Fruit fly (Drosophila melanogaster) whole organism, wandering third instar larva: Measurements from ENCODE around the gene RabX4.

ENCODE experiments used
- Dif ChIP-seq: fragments of 200-275, 200-300 bp; sonication (Bioruptor generic); optimal IDR thresholded peaks from 2 replicates; lab custom pipeline; 2018; ENCODE audit warnings: missing biosample characterization, missing genetic modification characterization; ENCODE audit not compliant: partially characterized antibody
- Sp1 ChIP-seq: fragments of 200-800 bp; sonication (Bioruptor generic); optimal IDR thresholded peaks from 3 replicates; lab custom pipeline; 2019; ENCODE audit warnings: missing biosample characterization, mild to moderate bottlenecking, missing genetic modification characterization, moderate library complexity
- br ChIP-seq: fragments of 200-800 bp; sonication (Bioruptor generic); optimal IDR thresholded peaks from 2 replicates; lab custom pipeline; 2016; ENCODE audit warnings: missing biosample characterization, missing genetic modification characterization
- fru ChIP-seq: fragments of 200-800 bp; sonication (Bioruptor generic); optimal IDR thresholded peaks from 3 replicates; lab custom pipeline; 2016; ENCODE audit warnings: missing biosample characterization, mild to moderate bottlenecking, missing genetic modification characterization
- psq ChIP-seq: fragments of 200-800 bp; sonication (Bioruptor generic); optimal IDR thresholded peaks from 3 replicates; lab custom pipeline; 2017; ENCODE audit warnings: missing biosample characterization, mild to moderate bottlenecking, missing genetic modification characterization, moderate library complexity
- usp ChIP-seq: fragments of >200 bp; optimal IDR thresholded peaks from 2 replicates; lab custom pipeline; 2017; ENCODE audit warnings: missing biosample characterization, missing genetic modification characterization

DNA sequence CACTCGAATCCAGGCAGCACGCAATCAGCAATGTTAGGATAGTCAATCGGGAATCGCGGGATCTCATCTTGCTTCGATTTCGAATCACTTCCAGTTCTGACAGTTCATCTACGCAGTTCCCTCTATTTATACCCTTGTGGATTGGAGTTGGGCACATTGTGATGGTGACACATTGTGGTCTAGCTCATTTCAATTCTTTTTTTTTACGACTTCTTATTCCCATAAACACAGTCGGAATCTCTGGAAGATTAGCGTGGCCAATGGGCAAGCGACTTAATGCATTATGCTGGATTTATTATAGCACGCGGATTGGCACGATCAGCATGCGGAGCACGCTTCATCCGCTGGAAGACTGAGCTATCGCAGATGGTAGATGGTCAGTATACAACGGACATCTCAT, 33.9 kb upstream of the RabX4 start, which contains the start of gene CG13640:
- TF ChIP-seq fru (no peak), psq (GFP tag; lab: Kevin White, UChicago) (no peak), br (GFP tag; lab: Kevin White, UChicago) (no peak), Sp1 (GFP tag; lab: Kevin White, UChicago) (no peak), Dif (GFP tag; lab: Kevin White, UChicago) (no peak), usp (no peak)
